Fruit fly (Drosophila melanogaster) whole organism, prepupa: ENCODE results near the gene CG18661.
A peak's percentile ranks its signal among the peaks of the same experiment; 100 is the strongest.

Experiments
- Blimp-1 ChIP-seq: fragments of 200-800 bp; sonication (Bioruptor generic); optimal IDR thresholded peaks from 3 replicates; lab custom pipeline; 2017; ENCODE audit warnings: missing biosample characterization, missing genetic modification characterization, mild to moderate bottlenecking, moderate library complexity, missing genetic modification reagents
- CG10631 ChIP-seq: fragments of 200-800 bp; sonication (Bioruptor generic); optimal IDR thresholded peaks from 2 replicates; lab custom pipeline; 2016; ENCODE audit warnings: missing biosample characterization, missing genetic modification characterization
- CG10669 ChIP-seq: fragments of 200-800 bp; sonication (Bioruptor generic); optimal IDR thresholded peaks from 3 replicates; lab custom pipeline; 2018; ENCODE audit warnings: missing biosample characterization, mild to moderate bottlenecking, missing genetic modification characterization, moderate library complexity
- CG11294 ChIP-seq: fragments of 200-800 bp; sonication (Bioruptor generic); IDR thresholded peaks from 2 replicates; pipeline ENCODE4 v1.3.6; 2022; ENCODE audit warnings: missing biosample characterization, missing genetic modification characterization
- CG11762 ChIP-seq: fragments of 200-800 bp; sonication (Bioruptor generic); optimal IDR thresholded peaks from 3 replicates; lab custom pipeline; 2016; ENCODE audit warnings: missing biosample characterization, missing genetic modification characterization; ENCODE audit not compliant: insufficient read depth
- CG15336 ChIP-seq: fragments of 200-800 bp; sonication (Bioruptor generic); IDR thresholded peaks from 2 replicates; pipeline ENCODE4 v1.3.6; 2022; ENCODE audit warnings: missing biosample characterization, missing genetic modification characterization
- CG1621 ChIP-seq: fragments of 200-800 bp; sonication (Bioruptor generic); optimal IDR thresholded peaks from 3 replicates; lab custom pipeline; 2018; ENCODE audit warnings: missing biosample characterization, mild to moderate bottlenecking, missing genetic modification characterization
- CG16779 ChIP-seq: fragments of 200-800 bp; sonication (Bioruptor generic); optimal IDR thresholded peaks from 3 replicates; lab custom pipeline; 2017; ENCODE audit warnings: missing biosample characterization, mild to moderate bottlenecking, missing genetic modification characterization
- CG3032 ChIP-seq: fragments of 200-800 bp; optimal IDR thresholded peaks from 2 replicates; lab custom pipeline; 2019; ENCODE audit warnings: missing biosample characterization, mild to moderate bottlenecking, missing genetic modification characterization, moderate library complexity
- CG31627 ChIP-seq: fragments of 200-800 bp; sonication (Bioruptor generic); optimal IDR thresholded peaks from 3 replicates; lab custom pipeline; 2016; ENCODE audit warnings: missing biosample characterization, missing genetic modification characterization
- CG32006 ChIP-seq: fragments of 200-800 bp; sonication (Bioruptor generic); optimal IDR thresholded peaks from 3 replicates; lab custom pipeline; 2017; ENCODE audit warnings: missing biosample characterization, mild to moderate bottlenecking, missing genetic modification characterization
- CG34406 ChIP-seq: fragments of 200-800 bp; sonication (Bioruptor generic); optimal IDR thresholded peaks from 3 replicates; lab custom pipeline; 2016; ENCODE audit warnings: missing biosample characterization, missing genetic modification characterization
- CG3919 ChIP-seq: fragments of 200-800 bp; sonication (Bioruptor generic); optimal IDR thresholded peaks from 3 replicates; lab custom pipeline; 2016; ENCODE audit warnings: missing biosample characterization, missing genetic modification characterization
- CG4318 ChIP-seq: fragments of 200-800 bp; sonication (Bioruptor generic); optimal IDR thresholded peaks from 3 replicates; lab custom pipeline; 2017; ENCODE audit warnings: missing biosample characterization, mild to moderate bottlenecking, missing genetic modification characterization
- CG6792 ChIP-seq: fragments of 200-800 bp; sonication (Bioruptor generic); optimal IDR thresholded peaks from 3 replicates; lab custom pipeline; 2016; ENCODE audit warnings: missing biosample characterization, missing genetic modification characterization
- CG6808 ChIP-seq: fragments of 200-800 bp; sonication (Bioruptor generic); optimal IDR thresholded peaks from 3 replicates; lab custom pipeline; 2017; ENCODE audit warnings: missing biosample characterization, missing genetic modification characterization, mild to moderate bottlenecking, moderate library complexity, missing genetic modification reagents
- CG6854 ChIP-seq: fragments of 200-800 bp; sonication (Bioruptor generic); optimal IDR thresholded peaks from 2 replicates; lab custom pipeline; 2017; ENCODE audit warnings: missing biosample characterization, mild to moderate bottlenecking, missing genetic modification characterization
- CG7368 ChIP-seq: fragments of 200-800 bp; sonication (Bioruptor generic); optimal IDR thresholded peaks from 3 replicates; lab custom pipeline; 2016; ENCODE audit warnings: missing biosample characterization, missing genetic modification characterization
- CG8119 ChIP-seq: fragments of 200-800 bp; sonication (Bioruptor generic); IDR thresholded peaks from 3 replicates; pipeline ENCODE4 v1.3.6; 2022; ENCODE audit warnings: missing biosample characterization, missing genetic modification characterization
- CG8319 ChIP-seq: fragments of 200-800 bp; sonication (Bioruptor generic); optimal IDR thresholded peaks from 3 replicates; lab custom pipeline; 2016; ENCODE audit warnings: missing biosample characterization, missing genetic modification characterization
- CG8632 ChIP-seq: fragments of 200-800 bp; sonication (Bioruptor generic); optimal IDR thresholded peaks from 3 replicates; lab custom pipeline; 2016; ENCODE audit warnings: missing biosample characterization, missing genetic modification characterization
- CG9139 ChIP-seq: fragments of 200-800 bp; sonication (Bioruptor generic); optimal IDR thresholded peaks from 3 replicates; lab custom pipeline; 2017; ENCODE audit warnings: missing biosample characterization, mild to moderate bottlenecking, missing genetic modification characterization
- Eip75B ChIP-seq: fragments of 200-800 bp; sonication (Bioruptor generic); optimal IDR thresholded peaks from 3 replicates; lab custom pipeline; 2016; ENCODE audit warnings: missing biosample characterization, missing genetic modification characterization
- Eip78C ChIP-seq: fragments of 200-800 bp; sonication (Bioruptor generic); peaks from one replicate; lab custom pipeline; 2016; ENCODE audit warnings: missing biosample characterization, missing genetic modification characterization
- Eip93F ChIP-seq: fragments of 200-800 bp; sonication (Bioruptor generic); optimal IDR thresholded peaks from 2 replicates; lab custom pipeline; 2016; ENCODE audit warnings: missing biosample characterization, mild to moderate bottlenecking, missing genetic modification characterization
- Ets21C ChIP-seq: fragments of 200-800 bp; sonication (Bioruptor generic); optimal IDR thresholded peaks from 3 replicates; lab custom pipeline; 2016; ENCODE audit warnings: missing biosample characterization, missing genetic modification characterization
- Ets96B ChIP-seq: fragments of 200-800 bp; optimal IDR thresholded peaks from 2 replicates; lab custom pipeline; 2019; ENCODE audit warnings: missing biosample characterization, mild to moderate bottlenecking, missing genetic modification characterization, moderate library complexity
- Gug ChIP-seq: fragments of 200-800 bp; sonication (Bioruptor generic); IDR thresholded peaks from 2 replicates; pipeline ENCODE4 v1.3.6; 2022; ENCODE audit warnings: missing biosample characterization, missing genetic modification characterization
- Hr38 ChIP-seq: sonication (Bioruptor generic); optimal IDR thresholded peaks from 2 replicates; lab custom pipeline; 2016; ENCODE audit warnings: missing biosample characterization, missing genetic modification characterization
- Hr39 ChIP-seq: fragments of 200-800 bp; sonication (Bioruptor generic); optimal IDR thresholded peaks from 2 replicates; lab custom pipeline; 2016; ENCODE audit warnings: missing biosample characterization, missing genetic modification characterization
- Hr4 ChIP-seq: fragments of 200-800 bp; sonication (Bioruptor generic); optimal IDR thresholded peaks from 3 replicates; lab custom pipeline; 2016; ENCODE audit warnings: missing biosample characterization, missing genetic modification characterization
- Lpt ChIP-seq: fragments of 200-800 bp; sonication (Bioruptor generic); optimal IDR thresholded peaks from 3 replicates; lab custom pipeline; 2016; ENCODE audit warnings: missing biosample characterization, missing genetic modification characterization
- Met ChIP-seq: fragments of 200-800 bp; sonication (Bioruptor generic); optimal IDR thresholded peaks from 3 replicates; lab custom pipeline; 2016; ENCODE audit warnings: missing biosample characterization, missing genetic modification characterization
- OdsH ChIP-seq: fragments of 200-800 bp; sonication (Bioruptor generic); optimal IDR thresholded peaks from 3 replicates; lab custom pipeline; 2016; ENCODE audit warnings: missing biosample characterization, missing genetic modification characterization
- Smox ChIP-seq: fragments of 200-800 bp; sonication (Bioruptor generic); optimal IDR thresholded peaks from 3 replicates; lab custom pipeline; 2016; ENCODE audit warnings: missing biosample characterization, missing genetic modification characterization
- Sox102F ChIP-seq: fragments of 200-800 bp; sonication (Bioruptor generic); optimal IDR thresholded peaks from 2 replicates; lab custom pipeline; 2016; ENCODE audit warnings: missing biosample characterization, mild to moderate bottlenecking, missing genetic modification characterization
- Sox14 ChIP-seq: fragments of 200-800 bp; sonication (Bioruptor generic); optimal IDR thresholded peaks from 3 replicates; lab custom pipeline; 2016; ENCODE audit warnings: missing biosample characterization, missing genetic modification characterization
- Sox15 ChIP-seq: fragments of 200-800 bp; sonication (Bioruptor generic); optimal IDR thresholded peaks from 3 replicates; lab custom pipeline; 2016; ENCODE audit warnings: missing biosample characterization, missing genetic modification characterization
- achi ChIP-seq: fragments of 200-800 bp; sonication (Bioruptor generic); optimal IDR thresholded peaks from 3 replicates; lab custom pipeline; 2016; ENCODE audit warnings: missing biosample characterization, missing genetic modification characterization
- acj6 ChIP-seq: fragments of 200-800 bp; sonication (Bioruptor generic); optimal IDR thresholded peaks from 3 replicates; lab custom pipeline; 2016; ENCODE audit warnings: missing biosample characterization, missing genetic modification characterization
- dac ChIP-seq: fragments of 200-800 bp; sonication (Bioruptor generic); optimal IDR thresholded peaks from 2 replicates; lab custom pipeline; 2017; ENCODE audit warnings: missing biosample characterization, mild to moderate bottlenecking, missing genetic modification characterization
- dsx ChIP-seq: fragments of 200-800 bp; optimal IDR thresholded peaks from 3 replicates; lab custom pipeline; 2019; ENCODE audit warnings: missing biosample characterization, mild to moderate bottlenecking, missing genetic modification characterization, moderate library complexity; ENCODE audit not compliant: poor library complexity, severe bottlenecking
- eg ChIP-seq: fragments of 200-800 bp; sonication (Bioruptor generic); IDR thresholded peaks from 3 replicates; pipeline ENCODE4 v1.3.6; 2022; ENCODE audit warnings: missing biosample characterization, missing genetic modification characterization
- esn ChIP-seq: fragments of 200-800 bp; sonication (Bioruptor generic); optimal IDR thresholded peaks from 2 replicates; lab custom pipeline; 2016; ENCODE audit warnings: missing biosample characterization, mild to moderate bottlenecking, missing genetic modification characterization, moderate library complexity
- fd59A ChIP-seq: fragments of 200-800 bp; sonication (Bioruptor generic); optimal IDR thresholded peaks from 2 replicates; lab custom pipeline; 2017; ENCODE audit warnings: missing biosample characterization, mild to moderate bottlenecking, missing genetic modification characterization, missing genetic modification reagents
- fd85E ChIP-seq: fragments of 200-800 bp; sonication (Bioruptor generic); optimal IDR thresholded peaks from 3 replicates; lab custom pipeline; 2016; ENCODE audit warnings: missing biosample characterization, missing genetic modification characterization
- fkh ChIP-seq: fragments of 200-800 bp; sonication (Bioruptor generic); optimal IDR thresholded peaks from 3 replicates; lab custom pipeline; 2017; ENCODE audit warnings: missing biosample characterization, mild to moderate bottlenecking, missing genetic modification characterization, moderate library complexity
- lz ChIP-seq: fragments of 200-800 bp; sonication (Bioruptor generic); optimal IDR thresholded peaks from 3 replicates; lab custom pipeline; 2016; ENCODE audit warnings: missing biosample characterization, missing genetic modification characterization
- salr ChIP-seq, 2 experiments: fragments of 200-800 bp; sonication (Bioruptor generic); optimal IDR thresholded peaks; 3 replicates each; lab custom pipeline; 2016 to 2018; ENCODE audit warnings: missing biosample characterization in 2 of 2, missing genetic modification characterization in 2 of 2, mild to moderate bottlenecking in 1 of 2
- spab ChIP-seq: fragments of 200-800 bp; sonication (Bioruptor generic); optimal IDR thresholded peaks from 2 replicates; lab custom pipeline; 2017; ENCODE audit warnings: missing biosample characterization, mild to moderate bottlenecking, missing genetic modification characterization, missing genetic modification reagents
- topi ChIP-seq: fragments of 200-800 bp; sonication (Bioruptor generic); optimal IDR thresholded peaks from 3 replicates; lab custom pipeline; 2016; ENCODE audit warnings: missing biosample characterization, missing genetic modification characterization
- vri ChIP-seq: fragments of 200-800 bp; sonication (Bioruptor generic); optimal IDR thresholded peaks from 3 replicates; lab custom pipeline; 2016; ENCODE audit warnings: missing biosample characterization, mild to moderate bottlenecking, missing genetic modification characterization

The CG18661 gene

dm6 chr2L:8997285-8997684 is at the start of gene CG18661, which contains the start of gene alien:
Gene CG18661 (plus strand): TSS chr2L:8997605.
Gene alien (minus strand): TSS chr2L:8997379.
- TF ChIP-seq achi (GFP tag; lab: Kevin White, UChicago) (peak; percentile 70), Hr38 (GFP tag; lab: Kevin White, UChicago) (peak; percentile 5), CG10669 (GFP tag; lab: Kevin White, UChicago) (peak; percentile 65), CG9139 (GFP tag; lab: Kevin White, UChicago) (no peak), OdsH (peak; percentile 78), CG10631 (GFP tag; lab: Kevin White, UChicago) (peak; percentile 85), Sox14 (GFP tag; lab: Kevin White, UChicago) (peak; percentile 95), CG3919 (GFP tag; lab: Kevin White, UChicago) (no peak), Eip75B (peak; percentile 89), spab (GFP tag; lab: Kevin White, UChicago) (peak; percentile 15), CG32006 (GFP tag; lab: Kevin White, UChicago) (peak; percentile 78), topi (GFP tag; lab: Kevin White, UChicago) (peak; percentile 62), CG8319 (no peak), CG34406 (GFP tag; lab: Kevin White, UChicago) (peak; percentile 57), CG3032 (tag; lab: Kevin White, UChicago) (peak; percentile 76), Blimp-1 (no peak), eg (GFP tag; lab: Robert Waterston, UW) (peak; percentile 96), Smox (peak; percentile 78), dac (GFP tag; lab: Kevin White, UChicago) (peak; percentile 91), CG31627 (GFP tag; lab: Kevin White, UChicago) (peak; percentile 88), CG4318 (GFP tag; lab: Kevin White, UChicago) (peak; percentile 52), Hr4 (GFP tag; lab: Kevin White, UChicago) (peak; percentile 96), salr (GFP tag; optimal IDR thresholded peaks at IDR 0.05; lab: Kevin White, UChicago) (peak in 1 of 2 experiments; percentile 56), Eip93F (peak; percentile 71), Lpt (peak; percentile 50), Ets96B (tag; lab: Kevin White, UChicago) (peak; percentile 91), Sox15 (peak; percentile 92), Met (GFP tag; lab: Kevin White, UChicago) (peak; percentile 90), Ets21C (GFP tag; lab: Kevin White, UChicago) (peak; percentile 71), fkh (GFP tag; lab: Kevin White, UChicago) (peak; percentile 69), vri (no peak), Hr39 (GFP tag; lab: Kevin White, UChicago) (peak; percentile 91), CG11762 (GFP tag; lab: Kevin White, UChicago) (no peak), Eip78C (peak; percentile 69), CG6808 (GFP tag; lab: Kevin White, UChicago) (peak; percentile 100), acj6 (peak; percentile 62), CG11294 (GFP tag; lab: Robert Waterston, UW) (peak; percentile 87), lz (peak; percentile 93), Gug (peak; percentile 87), dsx (GFP tag; lab: Kevin White, UChicago) (no peak), Sox102F (peak; percentile 72), fd85E (GFP tag; lab: Kevin White, UChicago) (no peak), fd59A (GFP tag; lab: Kevin White, UChicago) (peak; percentile 31), CG8632 (GFP tag; lab: Kevin White, UChicago) (peak; percentile 6), CG1621 (tag; lab: Kevin White, UChicago) (no peak), CG6854 (GFP tag; lab: Kevin White, UChicago) (peak; percentile 78), CG8119 (GFP tag; lab: Robert Waterston, UW) (peak; percentile 53; the same call in 1 of the 3 replicates), CG15336 (GFP tag; lab: Robert Waterston, UW) (peak; percentile 78), esn (GFP tag; lab: Kevin White, UChicago) (peak; percentile 68), CG7368 (GFP tag; lab: Kevin White, UChicago) (peak; percentile 64), CG6792 (GFP tag; lab: Kevin White, UChicago) (peak; percentile 69), CG16779 (tag; lab: Kevin White, UChicago) (peak; percentile 62)
